Fruit fly (Drosophila melanogaster) whole organism, prepupa: ENCODE data around the gene vas.

Experiments
- Ets96B ChIP-seq: fragments of 200-800 bp; optimal IDR thresholded peaks from 2 replicates; lab custom pipeline; 2019; ENCODE audit warnings: missing biosample characterization, mild to moderate bottlenecking, missing genetic modification characterization, moderate library complexity
- OdsH ChIP-seq: fragments of 200-800 bp; sonication (Bioruptor generic); optimal IDR thresholded peaks from 3 replicates; lab custom pipeline; 2016; ENCODE audit warnings: missing biosample characterization, missing genetic modification characterization
- Sox102F ChIP-seq: fragments of 200-800 bp; sonication (Bioruptor generic); optimal IDR thresholded peaks from 2 replicates; lab custom pipeline; 2016; ENCODE audit warnings: missing biosample characterization, mild to moderate bottlenecking, missing genetic modification characterization
- dac ChIP-seq: fragments of 200-800 bp; sonication (Bioruptor generic); optimal IDR thresholded peaks from 2 replicates; lab custom pipeline; 2017; ENCODE audit warnings: missing biosample characterization, mild to moderate bottlenecking, missing genetic modification characterization
- lz ChIP-seq: fragments of 200-800 bp; sonication (Bioruptor generic); optimal IDR thresholded peaks from 3 replicates; lab custom pipeline; 2016; ENCODE audit warnings: missing biosample characterization, missing genetic modification characterization

- TF ChIP-seq Sox102F (GFP tag; lab: Kevin White, UChicago) (no peak), dac (GFP tag; lab: Kevin White, UChicago) (no peak), Ets96B (tag; lab: Kevin White, UChicago) (no peak), lz (GFP tag; lab: Kevin White, UChicago) (no peak), OdsH (no peak)
Measured at dm6 chr2L:15106100-15106499, 44.6 kb downstream of the vas start.
